Fruit fly (Drosophila melanogaster): ENCODE measurements around the gene obst-A.

- no peak for TF ChIP-seq onecut (GFP tag; IDR thresholded peaks at IDR 0.05)
- TF ChIP-seq CG10654 (GFP tag; optimal IDR thresholded peaks at IDR 0.05) = no peak
Measured at dm6 chrX:20244278-20244677, 4.6 kb downstream of the obst-A start, which contains the start of gene Peritrophin-A.

Data from whole organism, embryonic.